Fruit fly (Drosophila melanogaster) whole organism, wandering third instar larva: ENCODE results near the gene RhoGAP71E.

ENCODE experiments used
- Abd-B ChIP-seq: fragments of >200 bp; optimal IDR thresholded peaks from 2 replicates; lab custom pipeline; 2017; ENCODE audit warnings: missing biosample characterization, missing genetic modification characterization
- CG32264 ChIP-seq: fragments of 200-800 bp; sonication (Bioruptor generic); optimal IDR thresholded peaks from 2 replicates; lab custom pipeline; 2016; ENCODE audit warnings: missing biosample characterization, missing genetic modification characterization
- CrebA ChIP-seq: fragments of 200-800 bp; sonication (Bioruptor generic); optimal IDR thresholded peaks from 2 replicates; lab custom pipeline; 2016; ENCODE audit warnings: missing biosample characterization, mild to moderate bottlenecking, missing genetic modification characterization, borderline replicate concordance
- GATAd ChIP-seq: sonication (Bioruptor generic); optimal IDR thresholded peaks from 2 replicates; lab custom pipeline; 2016; ENCODE audit warnings: missing biosample characterization, missing genetic modification characterization
- Hnf4 ChIP-seq: fragments of 200-800 bp; sonication (Bioruptor generic); optimal IDR thresholded peaks from 2 replicates; lab custom pipeline; 2016; ENCODE audit warnings: missing biosample characterization, mild to moderate bottlenecking, missing genetic modification characterization
- Hr83 ChIP-seq: fragments of 200-300 bp; sonication (Bioruptor generic); optimal IDR thresholded peaks from 2 replicates; lab custom pipeline; 2016; ENCODE audit warnings: missing biosample characterization, mild to moderate bottlenecking, missing genetic modification characterization, moderate library complexity; ENCODE audit not compliant: poor library complexity, severe bottlenecking
- Myc ChIP-seq: fragments of >200 bp; optimal IDR thresholded peaks from 2 replicates; lab custom pipeline; 2017
- N ChIP-seq: fragments of >200 bp; optimal IDR thresholded peaks from 2 replicates; lab custom pipeline; 2018; ENCODE audit warnings: missing biosample characterization, missing external identifiers, missing genetic modification characterization
- Rel ChIP-seq, 2 experiments: fragments of 200-800 bp; sonication (Bioruptor generic) in 1 of 2; optimal IDR thresholded peaks; 2 replicates in 1 of 2; 3 replicates in 1 of 2; lab custom pipeline; 2016 to 2019; ENCODE audit warnings: mild to moderate bottlenecking in 2 of 2, missing biosample characterization in 2 of 2, missing genetic modification characterization in 2 of 2, moderate library complexity in 1 of 2
- Vsx2 ChIP-seq: fragments of 200-300, 225-300 bp; sonication (Bioruptor generic); optimal IDR thresholded peaks from 2 replicates; lab custom pipeline; 2018; ENCODE audit warnings: missing biosample characterization, missing genetic modification characterization; ENCODE audit not compliant: partially characterized antibody
- br ChIP-seq: fragments of 200-800 bp; sonication (Bioruptor generic); optimal IDR thresholded peaks from 2 replicates; lab custom pipeline; 2016; ENCODE audit warnings: missing biosample characterization, missing genetic modification characterization
- brk ChIP-seq: fragments of 200-800 bp; sonication (Bioruptor generic); optimal IDR thresholded peaks from 2 replicates; lab custom pipeline; 2016; ENCODE audit warnings: missing biosample characterization, mild to moderate bottlenecking, missing genetic modification characterization
- dmrt93B ChIP-seq: fragments of 200-800 bp; sonication (Bioruptor generic); optimal IDR thresholded peaks from 2 replicates; lab custom pipeline; 2018; ENCODE audit warnings: missing biosample characterization, mild to moderate bottlenecking, missing genetic modification characterization
- dsf ChIP-seq: sonication (Bioruptor generic); optimal IDR thresholded peaks from 2 replicates; lab custom pipeline; 2016; ENCODE audit warnings: missing biosample characterization, missing genetic modification characterization, borderline replicate concordance
- foxo ChIP-seq, 2 experiments: fragments of 200-800 bp; sonication (Bioruptor generic); optimal IDR thresholded peaks; 2 replicates in 1 of 2; 3 replicates in 1 of 2; lab custom pipeline; 2016 to 2017; ENCODE audit warnings: missing biosample characterization in 2 of 2, missing genetic modification characterization in 2 of 2
- fru ChIP-seq: fragments of 200-800 bp; sonication (Bioruptor generic); optimal IDR thresholded peaks from 3 replicates; lab custom pipeline; 2016; ENCODE audit warnings: missing biosample characterization, mild to moderate bottlenecking, missing genetic modification characterization
- jim ChIP-seq: fragments of 175-275, 200-325 bp; sonication (Bioruptor generic); optimal IDR thresholded peaks from 2 replicates; lab custom pipeline; 2016; ENCODE audit warnings: missing biosample characterization, mild to moderate bottlenecking, missing genetic modification characterization
- rgr ChIP-seq: fragments of 200-800 bp; sonication (Bioruptor generic); optimal IDR thresholded peaks from 3 replicates; lab custom pipeline; 2016; ENCODE audit warnings: missing biosample characterization, mild to moderate bottlenecking, missing genetic modification characterization
- sage ChIP-seq: fragments of 200-800 bp; sonication (Bioruptor generic); optimal IDR thresholded peaks from 2 replicates; lab custom pipeline; 2016; ENCODE audit warnings: missing biosample characterization, mild to moderate bottlenecking, missing genetic modification characterization
- sv ChIP-seq: fragments of 200-800 bp; sonication (Bioruptor generic); optimal IDR thresholded peaks from 3 replicates; lab custom pipeline; 2016; ENCODE audit warnings: missing biosample characterization, missing genetic modification characterization
- tai ChIP-seq: sonication (Bioruptor generic); optimal IDR thresholded peaks from 2 replicates; lab custom pipeline; 2016; ENCODE audit warnings: missing biosample characterization, missing genetic modification characterization

The RhoGAP71E gene

DNA sequence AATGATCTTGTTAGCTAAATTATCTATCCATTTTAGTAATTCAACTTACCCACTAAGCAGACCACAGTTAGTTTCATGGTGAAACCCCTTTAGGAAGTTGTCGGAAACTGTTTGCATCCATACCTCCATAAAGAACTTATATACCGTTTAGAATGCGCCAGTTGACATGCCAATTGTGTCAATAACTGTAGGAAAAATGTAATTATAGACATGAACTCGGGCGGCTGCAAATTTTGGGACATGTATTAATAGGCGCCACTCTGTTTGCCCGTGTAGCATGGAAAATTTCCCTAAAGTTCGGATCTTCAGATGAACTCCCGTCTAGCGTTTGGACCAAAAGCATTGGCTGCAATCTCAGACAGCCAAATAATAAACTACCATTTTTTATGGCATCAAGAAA is 67.2 kb downstream of the RhoGAP71E start, which contains the start of gene Eig71Ee:
Gene Eig71Ee, minus strand, starts transcription at position 101 of the 400 bp plus-strand sequence.
- TF ChIP-seq br (no peak), Hr83 (peak; percentile 10)

DNA sequence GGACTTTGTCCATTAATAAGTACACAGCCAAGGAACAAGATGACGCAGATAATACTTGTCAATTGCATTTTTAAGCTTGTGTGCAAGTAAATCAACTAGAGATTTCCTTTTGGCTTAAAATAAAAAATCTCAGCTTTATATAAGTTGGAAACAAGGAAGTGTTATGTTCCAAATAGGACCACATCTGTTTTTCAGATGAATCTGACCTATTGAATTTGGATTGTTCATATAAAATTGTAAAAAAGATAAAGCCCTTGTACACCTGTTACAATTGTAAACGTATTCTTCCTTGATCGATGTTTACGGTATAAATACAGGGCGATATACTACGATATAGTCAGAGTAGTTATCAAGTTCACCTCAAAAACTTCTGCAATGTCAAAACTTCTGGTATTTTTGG is 68.6 kb downstream of the RhoGAP71E start, which contains the start of the genes Eig71Ef and Eig71Eg:
Gene Eig71Ef, minus strand, starts transcription at position 101 of the 400 bp plus-strand sequence.
Gene Eig71Eg, plus strand, starts transcription at position 339 of the 400 bp plus-strand sequence.
- TF ChIP-seq sage (GFP tag; lab: Kevin White, UChicago) = no peak
- no peak for TF ChIP-seq GATAd
- TF ChIP-seq Vsx2 (GFP tag; lab: Kevin White, UChicago) = no peak
- no peak for TF ChIP-seq dmrt93B (GFP tag; lab: Kevin White, UChicago)
- no peak for TF ChIP-seq Myc
- no peak for TF ChIP-seq dsf (GFP tag; lab: Kevin White, UChicago)
- TF ChIP-seq N (GFP tag; lab: Kevin White, UChicago) = no peak
- TF ChIP-seq fru (GFP tag; lab: Kevin White, UChicago) = no peak
- no peak for TF ChIP-seq Rel (GFP tag; optimal IDR thresholded peaks at IDR 0.05; lab: Kevin White, UChicago)
- no peak for TF ChIP-seq Rel (tag; optimal IDR thresholded peaks at IDR 0.05; lab: Kevin White, UChicago)
- no peak for TF ChIP-seq jim
- no peak for TF ChIP-seq CrebA (GFP tag; lab: Kevin White, UChicago)
- no peak for TF ChIP-seq tai
- TF ChIP-seq Abd-B (GFP tag; lab: Kevin White, UChicago) = no peak
- no peak for TF ChIP-seq CG32264
- TF ChIP-seq foxo (GFP tag; optimal IDR thresholded peaks at IDR 0.05; lab: Kevin White, UChicago) = no peak
- TF ChIP-seq sv (GFP tag; lab: Kevin White, UChicago) = no peak
- no peak for TF ChIP-seq Hr83
- TF ChIP-seq brk (GFP tag; lab: Kevin White, UChicago) = no peak
- no peak for TF ChIP-seq rgr
- TF ChIP-seq Hnf4 (GFP tag; lab: Kevin White, UChicago) = no peak
